Worm (Caenorhabditis elegans): Measurements from ENCODE around the gene srd-26.
A peak's percentile ranks its signal among the peaks of the same experiment; 100 is the strongest.
"Not testable (repeated sequence)": the region's sequence is repeated elsewhere in the genome, so short reads cannot be mapped to it uniquely, and the experiment has no call there.

srd-26 gene

ce11 chrV:14141846-14142245, 21.0 kb downstream of the srd-26 start:
- TF ChIP-seq elt-2 (tag; optimal IDR thresholded peaks at IDR 0.05) (no peak), ztf-11 (tag; optimal IDR thresholded peaks at IDR 0.05) (no peak), skn-1 (tag; optimal IDR thresholded peaks at IDR 0.05) (no peak), fkh-2 (tag; optimal IDR thresholded peaks at IDR 0.05) (no peak), nhr-11 (tag; optimal IDR thresholded peaks at IDR 0.05) (no peak), nhr-67 (tag; optimal IDR thresholded peaks at IDR 0.05) (no peak), hmg-11 (tag; optimal IDR thresholded peaks at IDR 0.05) (no peak), unc-39 (tag; optimal IDR thresholded peaks at IDR 0.05) (no peak), ztf-4 (tag; optimal IDR thresholded peaks at IDR 0.05) (no peak), ceh-28 (tag; optimal IDR thresholded peaks at IDR 0.05) (no peak)

- peak; percentile 82 for TF ChIP-seq fkh-10 (GFP tag; optimal IDR thresholded peaks at IDR 0.05)
- no peak for TF ChIP-seq ceh-9 (tag; optimal IDR thresholded peaks at IDR 0.05)
Observed at ce11 chrV:14140733-14141132, 22.1 kb downstream of the srd-26 start.

ce11 chrV:14139252-14140100, 23.3 kb downstream of the srd-26 start:
- TF ChIP-seq ztf-4 (tag; optimal IDR thresholded peaks at IDR 0.05) (no peak), ZK546.5 (tag; optimal IDR thresholded peaks at IDR 0.05) (no peak), mdl-1 (tag; optimal IDR thresholded peaks at IDR 0.05) (no peak), nhr-25 (tag; optimal IDR thresholded peaks at IDR 0.05) (peak; percentile 23), hmg-11 (tag; optimal IDR thresholded peaks at IDR 0.05) (peak; percentile 23), nfya-1 (tag; optimal IDR thresholded peaks at IDR 0.05; ENCODE audit: insufficient read depth) (no peak), nhr-28 (tag; optimal IDR thresholded peaks at IDR 0.05) (no peak), eor-1 (tag; optimal IDR thresholded peaks at IDR 0.05) (no peak), lin-39 (tag; optimal IDR thresholded peaks at IDR 0.05) (peak; percentile 40), ama-1 (optimal IDR thresholded peaks at IDR 0.05) (peak; percentile 5), lin-15B (tag; optimal IDR thresholded peaks at IDR 0.05) (peak; percentile 16), zag-1 (tag; optimal IDR thresholded peaks at IDR 0.05) (no peak), snpc-4 (tag; optimal IDR thresholded peaks at IDR 0.05) (no peak), fos-1 (tag; optimal IDR thresholded peaks at IDR 0.05) (no peak), unc-39 (tag; optimal IDR thresholded peaks at IDR 0.05) (no peak)

ce11 chrV:14137766-14138165, 25.0 kb downstream of the srd-26 start, which contains the start of gene AH10.4:
Gene AH10.4 (minus strand): TSS chrV:14137866.
- TF ChIP-seq ztf-4 (tag; optimal IDR thresholded peaks at IDR 0.05); ztf-11 (tag; optimal IDR thresholded peaks at IDR 0.05); unc-62 (GFP tag; optimal IDR thresholded peaks at IDR 0.05): not testable (repeated sequence)

ce11 chrV:14136152-14136551, 26.7 kb downstream of the srd-26 start:
- TF ChIP-seq nhr-23 (tag; optimal IDR thresholded peaks at IDR 0.05) (peak; percentile 90), pha-4 (tag; optimal IDR thresholded peaks at IDR 0.05) (peak; percentile 93), elt-3 (tag; optimal IDR thresholded peaks at IDR 0.05) (peak in 1 of 3 experiments; percentile 18), zag-1 (tag; optimal IDR thresholded peaks at IDR 0.05) (no peak), nfya-1 (tag; optimal IDR thresholded peaks at IDR 0.05; ENCODE audit: insufficient read depth) (peak; percentile 79), egl-5 (tag; optimal IDR thresholded peaks at IDR 0.05) (no peak), nhr-25 (tag; optimal IDR thresholded peaks at IDR 0.05) (peak; percentile 77), mdl-1 (tag; optimal IDR thresholded peaks at IDR 0.05) (peak; percentile 62), snpc-4 (tag; optimal IDR thresholded peaks at IDR 0.05) (peak; percentile 49), jun-1 (tag; optimal IDR thresholded peaks at IDR 0.05) (peak; percentile 52), nhr-43 (tag; optimal IDR thresholded peaks at IDR 0.05; ENCODE audit: poor library complexity, severe bottlenecking) (peak; percentile 33), unc-62 (GFP tag; optimal IDR thresholded peaks at IDR 0.05) (no peak), lin-39 (tag; optimal IDR thresholded peaks at IDR 0.05) (peak; percentile 47), nhr-12 (tag; optimal IDR thresholded peaks at IDR 0.05) (no peak), elt-1 (tag; optimal IDR thresholded peaks at IDR 0.05) (no peak), mml-1 (tag; optimal IDR thresholded peaks at IDR 0.05) (no peak), tbx-2 (tag; optimal IDR thresholded peaks at IDR 0.05) (peak; percentile 1), hmg-11 (tag; optimal IDR thresholded peaks at IDR 0.05) (peak; percentile 65), fkh-10 (GFP tag; optimal IDR thresholded peaks at IDR 0.05) (no peak), sea-2 (GFP tag; optimal IDR thresholded peaks at IDR 0.05) (no peak), daf-12 (tag; optimal IDR thresholded peaks at IDR 0.05) (no peak), egl-27 (tag; optimal IDR thresholded peaks at IDR 0.05) (peak; percentile 10), lsy-12 (tag; optimal IDR thresholded peaks at IDR 0.05) (peak; percentile 61), R02D3.7 (tag; optimal IDR thresholded peaks at IDR 0.05) (no peak), lin-15B (tag; optimal IDR thresholded peaks at IDR 0.05) (peak; percentile 33), ceh-28 (tag; optimal IDR thresholded peaks at IDR 0.05) (peak; percentile 17), fkh-2 (tag; optimal IDR thresholded peaks at IDR 0.05) (no peak), elt-2 (tag; optimal IDR thresholded peaks at IDR 0.05) (peak; percentile 55), unc-39 (tag; optimal IDR thresholded peaks at IDR 0.05) (no peak), nhr-77 (tag; optimal IDR thresholded peaks at IDR 0.05) (no peak)
